Fruit fly (Drosophila melanogaster) whole organism, embryonic: ENCODE results near the gene Ing5.
A peak's percentile ranks its signal among the peaks of the same experiment; 100 is the strongest.

ENCODE experiments used
- Atf6 ChIP-seq: fragments of 200-800 bp; sonication (Bioruptor generic); IDR thresholded peaks from 2 replicates; pipeline ENCODE4 v1.3.6; 2022; ENCODE audit warnings: missing biosample characterization, missing genetic modification characterization
- Awh ChIP-seq: fragments of 200-800 bp; sonication (Bioruptor generic); IDR thresholded peaks from 2 replicates; pipeline ENCODE4, ENCODE4 v1.3.6; 2022; ENCODE audit warnings: missing biosample characterization, missing genetic modification characterization
- CG14014 ChIP-seq: fragments of 200-800 bp; sonication (Bioruptor generic); IDR thresholded peaks from 2 replicates; pipeline ENCODE4 v1.3.6; 2022; ENCODE audit warnings: missing biosample characterization, missing genetic modification characterization
- CG15011 ChIP-seq: fragments of 200-800 bp; sonication (Bioruptor generic); optimal IDR thresholded peaks from 3 replicates; lab custom pipeline; 2018; ENCODE audit warnings: missing biosample characterization, mild to moderate bottlenecking, missing genetic modification characterization
- CG1529 ChIP-seq: fragments of 200-800 bp; sonication (Bioruptor generic); optimal IDR thresholded peaks from 3 replicates; lab custom pipeline; 2018; ENCODE audit warnings: missing biosample characterization, missing genetic modification characterization
- CG1647 ChIP-seq: fragments of 200-800 bp; sonication (Bioruptor generic); optimal IDR thresholded peaks from 3 replicates; lab custom pipeline; 2016; ENCODE audit warnings: missing biosample characterization, missing genetic modification characterization
- CG17328 ChIP-seq: fragments of 200-800 bp; sonication (Bioruptor generic); IDR thresholded peaks from 2 replicates; pipeline ENCODE4 v1.3.6; 2022; ENCODE audit warnings: missing biosample characterization, missing genetic modification characterization
- CG17912 ChIP-seq: fragments of 200-800 bp; sonication (Bioruptor generic); optimal IDR thresholded peaks from 2 replicates; lab custom pipeline; 2018; ENCODE audit warnings: missing biosample characterization, mild to moderate bottlenecking, missing genetic modification characterization
- CG18619 ChIP-seq: fragments of 200-800 bp; sonication (Bioruptor generic); optimal IDR thresholded peaks from 3 replicates; lab custom pipeline; 2017; ENCODE audit warnings: missing biosample characterization, mild to moderate bottlenecking, missing genetic modification characterization
- CG18764 ChIP-seq: fragments of 200-800 bp; sonication (Bioruptor generic); optimal IDR thresholded peaks from 3 replicates; lab custom pipeline; 2016; ENCODE audit warnings: missing biosample characterization, missing genetic modification characterization
- CG2678 ChIP-seq: fragments of 200-800 bp; sonication (Bioruptor generic); optimal IDR thresholded peaks from 3 replicates; lab custom pipeline; 2019; ENCODE audit warnings: missing biosample characterization, mild to moderate bottlenecking, missing genetic modification characterization, moderate library complexity
- CG31441 ChIP-seq: fragments of 200-800 bp; sonication (Bioruptor generic); IDR thresholded peaks from 2 replicates; pipeline ENCODE4 v1.3.6; 2022; ENCODE audit warnings: missing biosample characterization, missing genetic modification characterization
- CG33557 ChIP-seq: fragments of 200-800 bp; sonication (Bioruptor generic); optimal IDR thresholded peaks from 2 replicates; lab custom pipeline; 2019; ENCODE audit warnings: missing biosample characterization, mild to moderate bottlenecking, missing genetic modification characterization, moderate library complexity
- CG34224 ChIP-seq: fragments of 200-800 bp; sonication (Bioruptor generic); IDR thresholded peaks from 3 replicates; pipeline ENCODE4 v1.3.6; 2022; ENCODE audit warnings: missing biosample characterization, missing genetic modification characterization; ENCODE audit not compliant: partially characterized antibody
- CG3726 ChIP-seq: fragments of 200-800 bp; sonication (Bioruptor generic); IDR thresholded peaks from 3 replicates; pipeline ENCODE4, ENCODE4 v1.3.6; 2022; ENCODE audit warnings: missing biosample characterization, missing genetic modification characterization
- CG42726 ChIP-seq: fragments of 200-800 bp; sonication (Bioruptor generic); IDR thresholded peaks from 2 replicates; pipeline ENCODE4 v1.3.6; 2022; ENCODE audit warnings: missing biosample characterization, missing genetic modification characterization; ENCODE audit not compliant: partially characterized antibody
- CG43689 ChIP-seq: fragments of 200-800 bp; sonication (Bioruptor generic); IDR thresholded peaks from 2 replicates; pipeline ENCODE4 v1.3.6; 2022; ENCODE audit warnings: missing biosample characterization, missing genetic modification characterization
- CG6654 ChIP-seq: fragments of 200-800 bp; sonication (Bioruptor generic); optimal IDR thresholded peaks from 2 replicates; lab custom pipeline; 2017; ENCODE audit warnings: missing biosample characterization, mild to moderate bottlenecking, missing genetic modification characterization
- CG7372 ChIP-seq: fragments of 200-800 bp; sonication (Bioruptor generic); IDR thresholded peaks from 2 replicates; pipeline ENCODE4 v1.3.6; 2022; ENCODE audit warnings: missing biosample characterization, missing genetic modification characterization
- CG7786 ChIP-seq: fragments of 200-800 bp; sonication (Bioruptor generic); optimal IDR thresholded peaks from 2 replicates; lab custom pipeline; 2016; ENCODE audit warnings: missing biosample characterization, missing genetic modification characterization
- CG7839 ChIP-seq: fragments of 200-800 bp; sonication (Bioruptor generic); optimal IDR thresholded peaks from 3 replicates; lab custom pipeline; 2018; ENCODE audit warnings: missing biosample characterization, mild to moderate bottlenecking, missing genetic modification characterization, moderate library complexity
- CG9437 ChIP-seq: fragments of 200-800 bp; sonication (Bioruptor generic); optimal IDR thresholded peaks from 2 replicates; lab custom pipeline; 2018; ENCODE audit warnings: missing biosample characterization, mild to moderate bottlenecking, missing genetic modification characterization
- CG9876 ChIP-seq: fragments of 200-800 bp; sonication (Bioruptor generic); optimal IDR thresholded peaks from 2 replicates; lab custom pipeline; 2016; ENCODE audit warnings: missing biosample characterization, missing genetic modification characterization
- Chrac-16 ChIP-seq: fragments of 200-800 bp; sonication (Bioruptor generic); optimal IDR thresholded peaks from 3 replicates; lab custom pipeline; 2016; ENCODE audit warnings: missing biosample characterization, missing genetic modification characterization
- Dad ChIP-seq: fragments of 200-800 bp; sonication (Bioruptor generic); optimal IDR thresholded peaks from 3 replicates; lab custom pipeline; 2016; ENCODE audit warnings: missing biosample characterization, missing genetic modification characterization
- Doc3 ChIP-seq: fragments of 200-800 bp; sonication (Bioruptor generic); IDR thresholded peaks from 3 replicates; pipeline ENCODE4 v1.3.6; 2022; ENCODE audit warnings: missing biosample characterization, missing genetic modification characterization; ENCODE audit not compliant: partially characterized antibody
- Ets97D ChIP-seq: fragments of 200-800 bp; sonication (Bioruptor generic); optimal IDR thresholded peaks from 3 replicates; lab custom pipeline; 2016; ENCODE audit warnings: missing biosample characterization, missing genetic modification characterization
- HHEX ChIP-seq: fragments of 200-800 bp; sonication (Bioruptor generic); optimal IDR thresholded peaks from 3 replicates; lab custom pipeline; 2017; ENCODE audit warnings: missing biosample characterization, mild to moderate bottlenecking, missing genetic modification characterization, missing genetic modification reagents
- HLH4C ChIP-seq: fragments of 200-800 bp; sonication (Bioruptor generic); IDR thresholded peaks from 3 replicates; pipeline ENCODE4 v1.3.6; 2022; ENCODE audit warnings: missing biosample characterization, missing genetic modification characterization; ENCODE audit not compliant: partially characterized antibody
- Hey ChIP-seq: fragments of 200-800 bp; sonication (Bioruptor generic); optimal IDR thresholded peaks from 3 replicates; lab custom pipeline; 2018; ENCODE audit warnings: missing biosample characterization, mild to moderate bottlenecking, missing genetic modification characterization
- Max ChIP-seq: fragments of 200-800 bp; sonication (Bioruptor generic); optimal IDR thresholded peaks from 2 replicates; lab custom pipeline; 2016; ENCODE audit warnings: missing biosample characterization, mild to moderate bottlenecking, missing genetic modification characterization
- Rfx ChIP-seq: fragments of 200-800 bp; sonication (Bioruptor generic); IDR thresholded peaks from 2 replicates; pipeline ENCODE4 v1.3.6; 2022; ENCODE audit warnings: missing biosample characterization, missing genetic modification characterization
- Sox102F ChIP-seq: fragments of 200-800 bp; sonication (Bioruptor generic); optimal IDR thresholded peaks from 2 replicates; lab custom pipeline; 2018; ENCODE audit warnings: missing biosample characterization, mild to moderate bottlenecking, missing genetic modification characterization, moderate library complexity
- amos ChIP-seq: fragments of 200-800 bp; sonication (Bioruptor generic); IDR thresholded peaks from 2 replicates; pipeline ENCODE4 v1.3.6; 2022; ENCODE audit warnings: missing biosample characterization, missing genetic modification characterization; ENCODE audit not compliant: partially characterized antibody
- ase ChIP-seq: fragments of 200-800 bp; sonication (Bioruptor generic); IDR thresholded peaks from 3 replicates; pipeline ENCODE4 v1.3.6; 2022; ENCODE audit warnings: missing biosample characterization, missing genetic modification characterization
- bcd ChIP-seq: fragments of 200-800 bp; sonication (Bioruptor generic); optimal IDR thresholded peaks from 2 replicates; lab custom pipeline; 2017; ENCODE audit warnings: missing biosample characterization, mild to moderate bottlenecking, missing genetic modification characterization
- crc ChIP-seq: fragments of 200-800 bp; sonication (Bioruptor generic); optimal IDR thresholded peaks from 2 replicates; lab custom pipeline; 2016; ENCODE audit warnings: missing biosample characterization, missing genetic modification characterization
- gsb ChIP-seq: fragments of 200-800 bp; sonication (Bioruptor generic); IDR thresholded peaks from 2 replicates; pipeline ENCODE4 v1.3.6; 2022; ENCODE audit warnings: missing biosample characterization, missing genetic modification characterization
- luna ChIP-seq: fragments of 200-800 bp; sonication (Bioruptor generic); optimal IDR thresholded peaks from 2 replicates; lab custom pipeline; 2016; ENCODE audit warnings: missing biosample characterization, missing genetic modification characterization
- mirr ChIP-seq: fragments of 200-800 bp; sonication (Bioruptor generic); optimal IDR thresholded peaks from 3 replicates; lab custom pipeline; 2018; ENCODE audit warnings: missing biosample characterization, mild to moderate bottlenecking, missing genetic modification characterization
- mld ChIP-seq: fragments of 200-800 bp; sonication (Bioruptor generic); IDR thresholded peaks from 3 replicates; pipeline ENCODE4 v1.3.6; 2022; ENCODE audit warnings: missing biosample characterization, missing genetic modification characterization; ENCODE audit not compliant: partially characterized antibody
- oc ChIP-seq: fragments of 200-800 bp; sonication (Bioruptor generic); optimal IDR thresholded peaks from 2 replicates; lab custom pipeline; 2018; ENCODE audit warnings: missing biosample characterization, mild to moderate bottlenecking, missing genetic modification characterization, moderate library complexity
- odd ChIP-seq: fragments of 200-800 bp; sonication (Bioruptor generic); optimal IDR thresholded peaks from 2 replicates; lab custom pipeline; 2017; ENCODE audit warnings: missing biosample characterization, mild to moderate bottlenecking, missing genetic modification characterization
- p53 ChIP-seq: fragments of 200-800 bp; sonication (Bioruptor generic); optimal IDR thresholded peaks from 2 replicates; lab custom pipeline; 2016; ENCODE audit warnings: missing biosample characterization, missing genetic modification characterization
- pan ChIP-seq, 4 experiments: fragments of >200 bp in 3 of 4; fragments of 200-800 bp in 1 of 4; sonication (Bioruptor generic) in 1 of 4; optimal IDR thresholded peaks in 3 of 4; IDR thresholded peaks in 1 of 4; 2 replicates each; pipeline versions ENCODE4 v1.3.6 to Lab custom; 2017 to 2022; ENCODE audit warnings: missing biosample characterization in 2 of 4, missing genetic modification characterization in 2 of 4, mixed read lengths in 1 of 4
- sisA ChIP-seq: fragments of 200-800 bp; sonication (Bioruptor generic); IDR thresholded peaks from 2 replicates; pipeline ENCODE4 v1.3.6; 2022; ENCODE audit warnings: missing biosample characterization, missing genetic modification characterization
- twi ChIP-seq: fragments of 200-800 bp; optimal IDR thresholded peaks from 2 replicates; lab custom pipeline; 2019; ENCODE audit warnings: missing biosample characterization, mild to moderate bottlenecking, missing genetic modification characterization, moderate library complexity
- unpg ChIP-seq: fragments of 200-800 bp; sonication (Bioruptor generic); optimal IDR thresholded peaks from 3 replicates; lab custom pipeline; 2018; ENCODE audit warnings: missing biosample characterization, mild to moderate bottlenecking, missing genetic modification characterization, moderate library complexity
- zen ChIP-seq: fragments of 200-800 bp; sonication (Bioruptor generic); optimal IDR thresholded peaks from 3 replicates; lab custom pipeline; 2018; ENCODE audit warnings: missing biosample characterization, mild to moderate bottlenecking, missing genetic modification characterization, moderate library complexity

The Ing5 gene

dm6 chr2L:13398614-13399161 lies 11.6 kb upstream of the Ing5 start, which contains the start of the genes CG10859 and CG7110 (continued):
- TF ChIP-seq CG33557 (GFP tag; lab: Kevin White, UChicago) (peak; percentile 32), HLH4C (GFP tag; lab: Robert Waterston, UW) (no peak), CG9876 (GFP tag; lab: Kevin White, UChicago) (no peak), Rfx (peak; percentile 9; the same call in 1 of the 2 replicates), Hey (tag; lab: Kevin White, UChicago) (no peak), Max (GFP tag; lab: Kevin White, UChicago) (peak; percentile 59), CG43689 (no peak), crc (no peak), luna (GFP tag; lab: Kevin White, UChicago) (no peak), CG34224 (GFP tag; lab: Robert Waterston, UW) (no peak), CG14014 (peak; percentile 26; the same call in 1 of the 2 replicates), p53 (GFP tag; lab: Kevin White, UChicago) (no peak), oc (tag; lab: Kevin White, UChicago) (no peak), CG18619 (GFP tag; lab: Kevin White, UChicago) (peak; percentile 65), CG17912 (peak; percentile 56), CG7839 (tag; lab: Kevin White, UChicago) (peak; percentile 40), Doc3 (GFP tag; lab: Robert Waterston, UW) (no peak), Sox102F (no peak), ase (GFP tag; lab: Robert Waterston, UW) (no peak; the same call in 2 of the 3 replicates), odd (peak; percentile 60), gsb (no peak), Ets97D (GFP tag; lab: Kevin White, UChicago) (peak; percentile 98), Dad (GFP tag; lab: Kevin White, UChicago) (no peak), CG42726 (GFP tag; lab: Robert Waterston, UW) (no peak), amos (GFP tag; lab: Robert Waterston, UW) (peak; percentile 30; the same call in 1 of the 2 replicates), CG31441 (peak; percentile 55; the same call in 1 of the 2 replicates), CG3726 (GFP tag; lab: Robert Waterston, UW) (no peak), CG7372 (no peak), HHEX (GFP tag; lab: Kevin White, UChicago) (peak; percentile 32), pan (optimal IDR thresholded peaks at IDR 0.05; lab: Kevin White, UChicago) (no peak), pan (GFP tag; optimal IDR thresholded peaks at IDR 0.05 in 1 of 2, IDR thresholded peaks at IDR 0.05 in 1 of 2) (peak in 1 of 2 experiments; percentile 10), CG1529 (GFP tag; lab: Kevin White, UChicago) (peak; percentile 3), mld (GFP tag; lab: Robert Waterston, UW) (no peak), CG9437 (GFP tag; lab: Kevin White, UChicago) (no peak), Awh (no peak), zen (tag; lab: Kevin White, UChicago) (peak; percentile 39), CG17328 (GFP tag; lab: Robert Waterston, UW) (peak; percentile 14; the same call in 1 of the 2 replicates), twi (peak; percentile 33), bcd (GFP tag; lab: Kevin White, UChicago) (peak; percentile 63), sisA (GFP tag; lab: Robert Waterston, UW) (no peak), unpg (peak; percentile 59), CG1647 (GFP tag; lab: Kevin White, UChicago) (no peak), Chrac-16 (GFP tag; lab: Kevin White, UChicago) (no peak), CG18764 (peak; percentile 20), CG2678 (tag; lab: Kevin White, UChicago) (peak; percentile 43), CG7786 (GFP tag; lab: Kevin White, UChicago) (no peak), Atf6 (GFP tag; lab: Robert Waterston, UW) (peak; percentile 42; the same call in 1 of the 2 replicates), mirr (GFP tag; lab: Kevin White, UChicago) (peak; percentile 55), CG15011 (GFP tag; lab: Kevin White, UChicago) (peak; percentile 2), CG6654 (no peak)
